Worm (Caenorhabditis elegans): ENCODE measurements around the gene F54D12.7.

DNA sequence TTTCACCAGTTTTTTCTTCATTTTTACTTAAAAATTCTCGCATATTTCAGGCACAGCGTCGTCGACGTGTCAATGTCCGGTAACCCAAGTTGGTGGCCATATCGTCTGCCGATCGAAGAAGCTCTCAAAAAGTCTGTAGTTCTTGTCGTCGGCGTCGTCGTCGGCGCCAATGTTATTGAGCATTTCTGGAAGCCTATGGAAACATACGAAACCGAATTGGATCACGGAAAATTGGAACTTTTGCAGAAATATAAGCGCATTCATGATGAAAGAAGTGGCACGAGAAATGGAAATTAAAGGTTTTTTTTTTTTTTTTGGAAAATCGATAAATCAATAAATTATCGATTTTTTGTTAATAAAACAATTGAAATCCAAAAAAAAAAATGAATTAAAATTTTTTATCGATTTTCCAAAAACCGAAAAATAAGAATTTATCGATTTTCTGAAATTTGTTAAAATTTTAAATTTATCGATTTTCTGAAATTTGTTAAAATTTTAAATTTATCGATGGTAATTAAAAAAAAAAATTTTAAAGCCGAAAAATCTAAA, 27.3 kb upstream of the F54D12.7 start, which contains the start of gene alkb-1:
- TF ChIP-seq ama-1 (optimal IDR thresholded peaks at IDR 0.05) (no peak), hmg-1.1 (GFP tag; IDR thresholded peaks at IDR 0.05) (no peak), unc-62 (GFP tag; optimal IDR thresholded peaks at IDR 0.05 in 1 of 2) (peak in 1 of 2 experiments; percentile 29), unc-62 (tag; optimal IDR thresholded peaks at IDR 0.05) (no peak), pha-4 (GFP tag; IDR thresholded peaks at IDR 0.05) (no peak), pha-4 (tag; optimal IDR thresholded peaks at IDR 0.05) (no peak), skn-1 (tag; optimal IDR thresholded peaks at IDR 0.05) (no peak), dmd-9 (GFP tag; IDR thresholded peaks at IDR 0.05) (no peak), nhr-237 (tag; optimal IDR thresholded peaks at IDR 0.05) (no peak), aly-2 (tag; optimal IDR thresholded peaks at IDR 0.05) (no peak)

All from whole organism, L4 larva.